Worm (Caenorhabditis elegans): ENCODE results near the gene srz-19.

ce11 chrIV:3878283-3878938 is 41.2 kb upstream of the srz-19 start, which contains the start of gene F37C4.6:
- TF ChIP-seq unc-62 (GFP tag; optimal IDR thresholded peaks at IDR 0.05) (no peak), ceh-39 (tag; optimal IDR thresholded peaks at IDR 0.05) (no peak), blmp-1 (tag; optimal IDR thresholded peaks at IDR 0.05) (no peak), lsy-2 (tag; optimal IDR thresholded peaks at IDR 0.05) (no peak), zip-8 (tag; optimal IDR thresholded peaks at IDR 0.05) (no peak), nhr-76 (tag; optimal IDR thresholded peaks at IDR 0.05) (no peak), nhr-28 (tag; optimal IDR thresholded peaks at IDR 0.05) (no peak), unc-39 (tag; optimal IDR thresholded peaks at IDR 0.05) (no peak), ztf-11 (tag; optimal IDR thresholded peaks at IDR 0.05) (no peak), lin-13 (tag; optimal IDR thresholded peaks at IDR 0.05) (no peak), ham-2 (GFP tag; optimal IDR thresholded peaks at IDR 0.05) (no peak)
